Fruit fly (Drosophila melanogaster): ENCODE measurements around the gene CG42654.

The CG42654 gene

dm6 chr3L:19994015-19994414 lies 39.7 kb upstream of the CG42654 start:
- no peak for TF ChIP-seq CG6854 (GFP tag; optimal IDR thresholded peaks at IDR 0.05)
- peak; percentile 7 for TF ChIP-seq abd-A (tag; optimal IDR thresholded peaks at IDR 0.05)
- peak; percentile 61 for TF ChIP-seq Nf-YC (tag; optimal IDR thresholded peaks at IDR 0.05)
- TF ChIP-seq onecut (GFP tag; IDR thresholded peaks at IDR 0.05) = peak; percentile 85
- no peak for TF ChIP-seq Meics (GFP tag; optimal IDR thresholded peaks at IDR 0.05)
- peak; percentile 90 for TF ChIP-seq ewg (GFP tag; optimal IDR thresholded peaks at IDR 0.05)
- TF ChIP-seq CG8290 (GFP tag; optimal IDR thresholded peaks at IDR 0.05) = no peak
- TF ChIP-seq CG8290 (tag; optimal IDR thresholded peaks at IDR 0.05) = peak in 1 of 2 experiments; percentile 27
- 0 out of 2 replicates have a peak, but pooled peaks have one; percentile 16 for TF ChIP-seq CG13287 (GFP tag; IDR thresholded peaks at IDR 0.05; ENCODE audit: partially characterized antibody)
- TF ChIP-seq Med (GFP tag) = peak; percentile 50
- peak; percentile 42 for TF ChIP-seq CG13894 (tag; optimal IDR thresholded peaks at IDR 0.05)
- TF ChIP-seq CG32767 (GFP tag; IDR thresholded peaks at IDR 0.05) = peak; percentile 77
- no peak for TF ChIP-seq CG13624 (GFP tag; optimal IDR thresholded peaks at IDR 0.05)
- no peak for TF ChIP-seq al (GFP tag; IDR thresholded peaks at IDR 0.05)
- peak; percentile 35 for TF ChIP-seq stwl (tag; optimal IDR thresholded peaks at IDR 0.05)
- TF ChIP-seq CG9609 (GFP tag; optimal IDR thresholded peaks at IDR 0.05) = no peak

DNA sequence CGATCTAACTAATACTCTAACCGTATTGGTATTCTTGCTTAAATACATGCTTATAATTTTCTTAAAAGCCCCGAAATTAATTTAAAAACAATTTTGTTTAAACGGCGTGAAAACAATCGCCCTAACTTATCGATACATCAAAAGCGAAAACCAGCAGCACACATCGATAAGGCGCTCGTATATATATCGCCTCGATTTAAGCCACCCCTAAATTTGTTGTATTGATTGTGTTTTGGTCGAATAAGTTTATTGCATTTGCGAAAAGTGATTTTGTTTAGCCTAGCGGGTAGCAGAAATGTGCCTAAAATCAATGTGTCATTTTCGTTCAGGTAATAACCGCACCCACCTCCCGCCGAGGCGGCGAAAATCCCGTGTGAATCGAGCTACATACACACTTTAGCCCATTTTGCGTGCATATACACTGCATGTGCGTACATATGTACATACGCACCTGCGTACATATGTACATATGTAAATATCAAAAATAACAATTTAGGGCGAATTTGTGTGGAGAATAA lies 37.4 kb upstream of the CG42654 start, which contains the start of the genes CG7646 and Nca:
Gene CG7646 (plus strand): TSS at position 174 of the 518 bp plus-strand sequence.
Gene Nca (plus strand): TSS at position 174 of the 518 bp plus-strand sequence.
- TF ChIP-seq cad (GFP tag; optimal IDR thresholded peaks at IDR 0.05) = peak; percentile 14
- no peak for TF ChIP-seq CkIIα-i1 (GFP tag; IDR thresholded peaks at IDR 0.05)
- TF ChIP-seq CG8089 (GFP tag; optimal IDR thresholded peaks at IDR 0.05) = no peak
- no peak for TF ChIP-seq CG6683 (GFP tag; optimal IDR thresholded peaks at IDR 0.05)
- no peak for TF ChIP-seq fd96Cb (tag; optimal IDR thresholded peaks at IDR 0.05)
- TF ChIP-seq croc (GFP tag; conservative IDR thresholded peaks at IDR 0.05) = no peak
- no peak for TF ChIP-seq pho (GFP tag; optimal IDR thresholded peaks at IDR 0.05)
- no peak for TF ChIP-seq CG10274 (GFP tag; optimal IDR thresholded peaks at IDR 0.05)
- TF ChIP-seq CG15601 (tag; optimal IDR thresholded peaks at IDR 0.05) = peak; percentile 26
- TF ChIP-seq Camta (GFP tag; optimal IDR thresholded peaks at IDR 0.05) = no peak
- TF ChIP-seq CG43689 (GFP tag; IDR thresholded peaks at IDR 0.05) = no peak
- TF ChIP-seq tll (GFP tag; optimal IDR thresholded peaks at IDR 0.05) = peak in 1 of 2 experiments; percentile 52
- TF ChIP-seq CG11695 (GFP tag; IDR thresholded peaks at IDR 0.05) = no peak
- TF ChIP-seq danr (GFP tag; IDR thresholded peaks at IDR 0.05) = no peak
- no peak for TF ChIP-seq sima (GFP tag; optimal IDR thresholded peaks at IDR 0.05)
- TF ChIP-seq chn (GFP tag; optimal IDR thresholded peaks at IDR 0.05) = no peak
- TF ChIP-seq CG33213 (GFP tag; optimal IDR thresholded peaks at IDR 0.05) = no peak
- TF ChIP-seq CG12659 (GFP tag; optimal IDR thresholded peaks at IDR 0.05) = peak; percentile 50
- no peak for TF ChIP-seq CG9609 (GFP tag; optimal IDR thresholded peaks at IDR 0.05)
- no peak for TF ChIP-seq klu (GFP tag; IDR thresholded peaks at IDR 0.05)
- peak; percentile 95 for TF ChIP-seq knrl (GFP tag; IDR thresholded peaks at IDR 0.05; ENCODE audit: partially characterized antibody)
- TF ChIP-seq gro (GFP tag; optimal IDR thresholded peaks at IDR 0.05) = no peak
- TF ChIP-seq Xrp1 (GFP tag; IDR thresholded peaks at IDR 0.05) = no peak
- no peak for TF ChIP-seq Abd-B (GFP tag; optimal IDR thresholded peaks at IDR 0.05)
- no peak for TF ChIP-seq CG32772 (GFP tag; IDR thresholded peaks at IDR 0.05)
- peak; percentile 58 for TF ChIP-seq CG33557 (GFP tag; optimal IDR thresholded peaks at IDR 0.05)
- TF ChIP-seq Dp (GFP tag; optimal IDR thresholded peaks at IDR 0.05) = peak; percentile 60
- TF ChIP-seq sens (GFP tag) = peak; percentile 86
- TF ChIP-seq CG32532 (GFP tag; IDR thresholded peaks at IDR 0.05) = no peak
- TF ChIP-seq lbe (GFP tag; optimal IDR thresholded peaks at IDR 0.05) = no peak
- TF ChIP-seq CG31441 (GFP tag; IDR thresholded peaks at IDR 0.05) = peak; percentile 32; the same call in 1 of the 2 replicates
- peak; percentile 27 for TF ChIP-seq gfzf (GFP tag; optimal IDR thresholded peaks at IDR 0.05)
- TF ChIP-seq nmo (GFP tag; optimal IDR thresholded peaks at IDR 0.05) = peak; percentile 37
- TF ChIP-seq CG3726 (GFP tag; IDR thresholded peaks at IDR 0.05) = no peak
- TF ChIP-seq CG14860 (GFP tag; IDR thresholded peaks at IDR 0.05; ENCODE audit: partially characterized antibody) = peak; percentile 88
- TF ChIP-seq dysf (GFP tag; IDR thresholded peaks at IDR 0.05) = no peak

Measured in whole organism, embryonic.